Fruit fly (Drosophila melanogaster) whole organism, prepupa: ENCODE data around the gene Tsp86D.

ENCODE experiments used
- Blimp-1 ChIP-seq: fragments of 200-800 bp; sonication (Bioruptor generic); optimal IDR thresholded peaks from 3 replicates; lab custom pipeline; 2017; ENCODE audit warnings: missing biosample characterization, missing genetic modification characterization, mild to moderate bottlenecking, moderate library complexity, missing genetic modification reagents
- CG10631 ChIP-seq: fragments of 200-800 bp; sonication (Bioruptor generic); optimal IDR thresholded peaks from 2 replicates; lab custom pipeline; 2016; ENCODE audit warnings: missing biosample characterization, missing genetic modification characterization
- CG10669 ChIP-seq: fragments of 200-800 bp; sonication (Bioruptor generic); optimal IDR thresholded peaks from 3 replicates; lab custom pipeline; 2018; ENCODE audit warnings: missing biosample characterization, mild to moderate bottlenecking, missing genetic modification characterization, moderate library complexity
- CG11902 ChIP-seq: fragments of 200-800 bp; sonication (Bioruptor generic); optimal IDR thresholded peaks from 3 replicates; lab custom pipeline; 2016; ENCODE audit warnings: missing biosample characterization, missing genetic modification characterization
- CG15336 ChIP-seq: fragments of 200-800 bp; sonication (Bioruptor generic); IDR thresholded peaks from 2 replicates; pipeline ENCODE4 v1.3.6; 2022; ENCODE audit warnings: missing biosample characterization, missing genetic modification characterization
- CG1621 ChIP-seq: fragments of 200-800 bp; sonication (Bioruptor generic); optimal IDR thresholded peaks from 3 replicates; lab custom pipeline; 2018; ENCODE audit warnings: missing biosample characterization, mild to moderate bottlenecking, missing genetic modification characterization
- CG16779 ChIP-seq: fragments of 200-800 bp; sonication (Bioruptor generic); optimal IDR thresholded peaks from 3 replicates; lab custom pipeline; 2017; ENCODE audit warnings: missing biosample characterization, mild to moderate bottlenecking, missing genetic modification characterization
- CG3032 ChIP-seq: fragments of 200-800 bp; optimal IDR thresholded peaks from 2 replicates; lab custom pipeline; 2019; ENCODE audit warnings: missing biosample characterization, mild to moderate bottlenecking, missing genetic modification characterization, moderate library complexity
- CG31627 ChIP-seq: fragments of 200-800 bp; sonication (Bioruptor generic); optimal IDR thresholded peaks from 3 replicates; lab custom pipeline; 2016; ENCODE audit warnings: missing biosample characterization, missing genetic modification characterization
- CG32006 ChIP-seq: fragments of 200-800 bp; sonication (Bioruptor generic); optimal IDR thresholded peaks from 3 replicates; lab custom pipeline; 2017; ENCODE audit warnings: missing biosample characterization, mild to moderate bottlenecking, missing genetic modification characterization
- CG34406 ChIP-seq: fragments of 200-800 bp; sonication (Bioruptor generic); optimal IDR thresholded peaks from 3 replicates; lab custom pipeline; 2016; ENCODE audit warnings: missing biosample characterization, missing genetic modification characterization
- CG3919 ChIP-seq: fragments of 200-800 bp; sonication (Bioruptor generic); optimal IDR thresholded peaks from 3 replicates; lab custom pipeline; 2016; ENCODE audit warnings: missing biosample characterization, missing genetic modification characterization
- CG6276 ChIP-seq: fragments of 200-800 bp; sonication (Bioruptor generic); optimal IDR thresholded peaks from 2 replicates; lab custom pipeline; 2017; ENCODE audit warnings: missing biosample characterization, mild to moderate bottlenecking, missing genetic modification characterization
- CG6854 ChIP-seq: fragments of 200-800 bp; sonication (Bioruptor generic); optimal IDR thresholded peaks from 2 replicates; lab custom pipeline; 2017; ENCODE audit warnings: missing biosample characterization, mild to moderate bottlenecking, missing genetic modification characterization
- CG7368 ChIP-seq: fragments of 200-800 bp; sonication (Bioruptor generic); optimal IDR thresholded peaks from 3 replicates; lab custom pipeline; 2016; ENCODE audit warnings: missing biosample characterization, missing genetic modification characterization
- CG8119 ChIP-seq: fragments of 200-800 bp; sonication (Bioruptor generic); IDR thresholded peaks from 3 replicates; pipeline ENCODE4 v1.3.6; 2022; ENCODE audit warnings: missing biosample characterization, missing genetic modification characterization
- CG8319 ChIP-seq: fragments of 200-800 bp; sonication (Bioruptor generic); optimal IDR thresholded peaks from 3 replicates; lab custom pipeline; 2016; ENCODE audit warnings: missing biosample characterization, missing genetic modification characterization
- CG8632 ChIP-seq: fragments of 200-800 bp; sonication (Bioruptor generic); optimal IDR thresholded peaks from 3 replicates; lab custom pipeline; 2016; ENCODE audit warnings: missing biosample characterization, missing genetic modification characterization
- Eip75B ChIP-seq: fragments of 200-800 bp; sonication (Bioruptor generic); optimal IDR thresholded peaks from 3 replicates; lab custom pipeline; 2016; ENCODE audit warnings: missing biosample characterization, missing genetic modification characterization
- Eip78C ChIP-seq: fragments of 200-800 bp; sonication (Bioruptor generic); peaks from one replicate; lab custom pipeline; 2016; ENCODE audit warnings: missing biosample characterization, missing genetic modification characterization
- Eip93F ChIP-seq: fragments of 200-800 bp; sonication (Bioruptor generic); optimal IDR thresholded peaks from 2 replicates; lab custom pipeline; 2016; ENCODE audit warnings: missing biosample characterization, mild to moderate bottlenecking, missing genetic modification characterization
- Ets21C ChIP-seq: fragments of 200-800 bp; sonication (Bioruptor generic); optimal IDR thresholded peaks from 3 replicates; lab custom pipeline; 2016; ENCODE audit warnings: missing biosample characterization, missing genetic modification characterization
- Gug ChIP-seq: fragments of 200-800 bp; sonication (Bioruptor generic); IDR thresholded peaks from 2 replicates; pipeline ENCODE4 v1.3.6; 2022; ENCODE audit warnings: missing biosample characterization, missing genetic modification characterization
- Hr38 ChIP-seq: sonication (Bioruptor generic); optimal IDR thresholded peaks from 2 replicates; lab custom pipeline; 2016; ENCODE audit warnings: missing biosample characterization, missing genetic modification characterization
- Hr39 ChIP-seq: fragments of 200-800 bp; sonication (Bioruptor generic); optimal IDR thresholded peaks from 2 replicates; lab custom pipeline; 2016; ENCODE audit warnings: missing biosample characterization, missing genetic modification characterization
- Lpt ChIP-seq: fragments of 200-800 bp; sonication (Bioruptor generic); optimal IDR thresholded peaks from 3 replicates; lab custom pipeline; 2016; ENCODE audit warnings: missing biosample characterization, missing genetic modification characterization
- Met ChIP-seq: fragments of 200-800 bp; sonication (Bioruptor generic); optimal IDR thresholded peaks from 3 replicates; lab custom pipeline; 2016; ENCODE audit warnings: missing biosample characterization, missing genetic modification characterization
- Smox ChIP-seq: fragments of 200-800 bp; sonication (Bioruptor generic); optimal IDR thresholded peaks from 3 replicates; lab custom pipeline; 2016; ENCODE audit warnings: missing biosample characterization, missing genetic modification characterization
- Sox102F ChIP-seq: fragments of 200-800 bp; sonication (Bioruptor generic); optimal IDR thresholded peaks from 2 replicates; lab custom pipeline; 2016; ENCODE audit warnings: missing biosample characterization, mild to moderate bottlenecking, missing genetic modification characterization
- Sox14 ChIP-seq: fragments of 200-800 bp; sonication (Bioruptor generic); optimal IDR thresholded peaks from 3 replicates; lab custom pipeline; 2016; ENCODE audit warnings: missing biosample characterization, missing genetic modification characterization
- Sox15 ChIP-seq: fragments of 200-800 bp; sonication (Bioruptor generic); optimal IDR thresholded peaks from 3 replicates; lab custom pipeline; 2016; ENCODE audit warnings: missing biosample characterization, missing genetic modification characterization
- achi ChIP-seq: fragments of 200-800 bp; sonication (Bioruptor generic); optimal IDR thresholded peaks from 3 replicates; lab custom pipeline; 2016; ENCODE audit warnings: missing biosample characterization, missing genetic modification characterization
- dac ChIP-seq: fragments of 200-800 bp; sonication (Bioruptor generic); optimal IDR thresholded peaks from 2 replicates; lab custom pipeline; 2017; ENCODE audit warnings: missing biosample characterization, mild to moderate bottlenecking, missing genetic modification characterization
- dsx ChIP-seq: fragments of 200-800 bp; optimal IDR thresholded peaks from 3 replicates; lab custom pipeline; 2019; ENCODE audit warnings: missing biosample characterization, mild to moderate bottlenecking, missing genetic modification characterization, moderate library complexity; ENCODE audit not compliant: poor library complexity, severe bottlenecking
- esn ChIP-seq: fragments of 200-800 bp; sonication (Bioruptor generic); optimal IDR thresholded peaks from 2 replicates; lab custom pipeline; 2016; ENCODE audit warnings: missing biosample characterization, mild to moderate bottlenecking, missing genetic modification characterization, moderate library complexity
- fd59A ChIP-seq: fragments of 200-800 bp; sonication (Bioruptor generic); optimal IDR thresholded peaks from 2 replicates; lab custom pipeline; 2017; ENCODE audit warnings: missing biosample characterization, mild to moderate bottlenecking, missing genetic modification characterization, missing genetic modification reagents
- fd85E ChIP-seq: fragments of 200-800 bp; sonication (Bioruptor generic); optimal IDR thresholded peaks from 3 replicates; lab custom pipeline; 2016; ENCODE audit warnings: missing biosample characterization, missing genetic modification characterization
- lz ChIP-seq: fragments of 200-800 bp; sonication (Bioruptor generic); optimal IDR thresholded peaks from 3 replicates; lab custom pipeline; 2016; ENCODE audit warnings: missing biosample characterization, missing genetic modification characterization
- salr ChIP-seq, 2 experiments: fragments of 200-800 bp; sonication (Bioruptor generic); optimal IDR thresholded peaks; 3 replicates each; lab custom pipeline; 2016 to 2018; ENCODE audit warnings: missing biosample characterization in 2 of 2, missing genetic modification characterization in 2 of 2, mild to moderate bottlenecking in 1 of 2
- spab ChIP-seq: fragments of 200-800 bp; sonication (Bioruptor generic); optimal IDR thresholded peaks from 2 replicates; lab custom pipeline; 2017; ENCODE audit warnings: missing biosample characterization, mild to moderate bottlenecking, missing genetic modification characterization, missing genetic modification reagents
- ss ChIP-seq, 2 experiments: fragments of 200-800 bp; sonication (Bioruptor generic); optimal IDR thresholded peaks; 2 replicates in 1 of 2; 3 replicates in 1 of 2; lab custom pipeline; 2017 to 2018; ENCODE audit warnings: mild to moderate bottlenecking in 2 of 2, missing biosample characterization in 2 of 2, missing genetic modification characterization in 2 of 2, moderate library complexity in 1 of 2
- svp ChIP-seq: fragments of 200-800 bp; sonication (Bioruptor generic); peaks from one replicate; lab custom pipeline; 2016; ENCODE audit warnings: missing biosample characterization, missing genetic modification characterization
- topi ChIP-seq: fragments of 200-800 bp; sonication (Bioruptor generic); optimal IDR thresholded peaks from 3 replicates; lab custom pipeline; 2016; ENCODE audit warnings: missing biosample characterization, missing genetic modification characterization
- vri ChIP-seq: fragments of 200-800 bp; sonication (Bioruptor generic); optimal IDR thresholded peaks from 3 replicates; lab custom pipeline; 2016; ENCODE audit warnings: missing biosample characterization, mild to moderate bottlenecking, missing genetic modification characterization

Tsp86D gene

DNA sequence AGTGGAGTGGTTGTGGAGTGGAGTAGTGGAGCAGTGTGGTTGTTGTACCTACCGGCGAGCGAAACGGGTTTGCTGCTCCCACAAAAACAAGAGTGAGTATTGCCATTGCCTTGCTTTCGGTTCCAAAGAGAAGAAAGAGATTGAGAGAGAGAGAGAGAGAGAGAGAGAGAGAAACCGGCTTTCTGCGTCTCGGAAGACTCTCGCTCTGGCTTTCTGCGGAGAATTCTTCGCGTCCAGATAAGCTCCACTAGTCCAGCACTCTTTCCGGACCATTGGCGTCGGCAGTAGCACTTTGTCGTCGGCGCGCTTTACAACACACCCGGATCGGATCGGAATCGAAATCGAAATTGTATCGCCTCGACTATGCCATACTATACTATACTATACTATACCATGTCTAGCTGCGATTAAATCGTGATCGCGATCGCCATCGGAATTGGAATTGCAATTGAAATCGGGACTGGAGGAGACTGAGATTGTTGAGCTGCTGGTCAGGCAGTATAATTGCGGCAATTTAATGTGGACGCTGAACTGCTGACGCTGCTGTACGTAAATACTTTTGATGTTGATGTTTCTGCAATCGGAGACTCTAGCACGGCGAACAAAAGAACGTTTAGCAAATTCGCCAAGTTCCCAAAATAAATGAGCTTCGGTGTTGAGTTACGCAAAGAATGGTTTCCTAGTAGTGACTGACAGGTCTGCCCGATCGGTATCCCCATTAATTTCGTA is 41.5 kb upstream of the Tsp86D start, which contains the start of gene Cad86C (continued):
- peak; percentile 64 for TF ChIP-seq fd85E (GFP tag; lab: Kevin White, UChicago)
- TF ChIP-seq Gug (GFP tag; lab: Robert Waterston, UW), result no peak
- TF ChIP-seq CG10669 (GFP tag; lab: Kevin White, UChicago), result peak; percentile 17
- TF ChIP-seq CG11902 (GFP tag; lab: Kevin White, UChicago), result no peak
- TF ChIP-seq Hr39 (GFP tag; lab: Kevin White, UChicago), result no peak
- TF ChIP-seq Smox, result no peak
- TF ChIP-seq CG15336, result peak; percentile 26; the same call in 1 of the 2 replicates
- no peak for TF ChIP-seq Met
- peak; percentile 66 for TF ChIP-seq CG6276 (GFP tag; lab: Kevin White, UChicago)
- TF ChIP-seq Hr38, result no peak
- TF ChIP-seq spab (GFP tag; lab: Kevin White, UChicago), result peak; percentile 24
- TF ChIP-seq CG34406 (GFP tag; lab: Kevin White, UChicago), result no peak
- peak; percentile 11 for TF ChIP-seq vri
- TF ChIP-seq Ets21C (GFP tag; lab: Kevin White, UChicago), result no peak
- no peak for TF ChIP-seq Sox14 (GFP tag; lab: Kevin White, UChicago)
- peak; percentile 67 for TF ChIP-seq CG6854 (GFP tag; lab: Kevin White, UChicago)

DNA sequence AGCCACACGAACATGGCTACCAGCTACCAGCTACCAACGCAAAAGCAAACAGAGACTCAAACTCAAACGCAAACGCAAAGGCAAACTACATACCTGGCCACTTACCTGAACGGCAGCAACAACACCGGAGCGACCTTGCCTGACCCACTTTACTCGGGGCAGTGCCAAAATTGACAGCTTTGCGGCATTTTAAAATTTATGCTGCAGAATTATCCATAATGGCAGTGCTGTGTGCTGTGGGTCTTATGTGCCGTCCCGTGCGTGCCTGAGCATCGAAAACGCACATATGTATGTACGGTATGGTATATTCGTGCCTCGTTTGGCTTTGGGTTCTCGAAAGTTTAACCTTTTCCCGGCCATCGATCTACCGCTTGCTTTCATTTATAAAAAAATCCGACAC is 39.8 kb upstream of the Tsp86D start:
- TF ChIP-seq CG32006 (GFP tag; lab: Kevin White, UChicago) (no peak), ss (GFP tag; optimal IDR thresholded peaks at IDR 0.05; lab: Kevin White, UChicago) (peak in 1 of 2 experiments; percentile 70), svp (GFP tag; lab: Kevin White, UChicago) (peak; percentile 56), Eip78C (GFP tag; lab: Kevin White, UChicago) (peak; percentile 24), CG6854 (GFP tag; lab: Kevin White, UChicago) (peak; percentile 57)

DNA sequence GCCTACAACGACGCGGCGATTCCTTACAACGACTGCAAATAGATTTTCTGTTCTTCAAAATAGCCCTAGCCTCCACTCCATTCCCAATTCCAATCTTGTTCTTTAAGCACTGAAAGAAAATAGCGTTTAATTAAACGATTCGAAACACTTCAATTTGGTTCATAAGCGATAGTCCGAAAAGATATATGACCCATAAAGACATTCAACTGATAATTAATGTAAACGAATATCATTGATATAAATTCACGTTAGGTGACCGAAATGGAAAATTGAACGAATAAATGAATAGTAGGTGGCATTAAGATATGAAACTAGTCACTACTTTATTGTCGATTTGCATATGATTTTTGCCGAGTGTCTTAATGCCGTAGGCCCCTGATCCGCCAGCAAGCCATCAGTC is 38.8 kb upstream of the Tsp86D start:
- TF ChIP-seq CG7368 (GFP tag; lab: Kevin White, UChicago) (no peak), Eip78C (GFP tag; lab: Kevin White, UChicago) (peak; percentile 88), CG3919 (peak; percentile 30), vri (no peak), fd59A (GFP tag; lab: Kevin White, UChicago) (peak; percentile 66), CG8119 (0 out of 3 replicates have a peak, but pooled peaks have one; percentile 15), Met (no peak), lz (GFP tag; lab: Kevin White, UChicago) (no peak), CG10631 (peak; percentile 58), fd85E (GFP tag; lab: Kevin White, UChicago) (no peak), topi (no peak), Sox15 (GFP tag; lab: Kevin White, UChicago) (no peak), Sox102F (GFP tag; lab: Kevin White, UChicago) (no peak), CG34406 (GFP tag; lab: Kevin White, UChicago) (no peak), salr (GFP tag; optimal IDR thresholded peaks at IDR 0.05; lab: Kevin White, UChicago) (peak; percentile 24 to 43), CG8319 (no peak), Eip75B (GFP tag; lab: Kevin White, UChicago) (peak; percentile 56), Ets21C (GFP tag; lab: Kevin White, UChicago) (no peak), CG1621 (peak; percentile 51), esn (GFP tag; lab: Kevin White, UChicago) (no peak), dsx (GFP tag; lab: Kevin White, UChicago) (peak; percentile 45), CG6854 (GFP tag; lab: Kevin White, UChicago) (no peak), achi (GFP tag; lab: Kevin White, UChicago) (peak; percentile 31), Blimp-1 (GFP tag; lab: Kevin White, UChicago) (no peak), CG16779 (tag; lab: Kevin White, UChicago) (no peak), Hr38 (no peak), CG10669 (GFP tag; lab: Kevin White, UChicago) (peak; percentile 69), svp (GFP tag; lab: Kevin White, UChicago) (no peak), CG3032 (peak; percentile 80), Sox14 (GFP tag; lab: Kevin White, UChicago) (peak; percentile 48), spab (GFP tag; lab: Kevin White, UChicago) (peak; percentile 57), CG15336 (no peak), Hr39 (GFP tag; lab: Kevin White, UChicago) (no peak), Lpt (GFP tag; lab: Kevin White, UChicago) (no peak), CG8632 (GFP tag; lab: Kevin White, UChicago) (no peak), CG31627 (GFP tag; lab: Kevin White, UChicago) (no peak), dac (GFP tag; lab: Kevin White, UChicago) (no peak), Eip93F (GFP tag; lab: Kevin White, UChicago) (no peak)
